Fruit fly (Drosophila melanogaster): Measurements from ENCODE around the gene Ns1.

Gene Ns1

DNA sequence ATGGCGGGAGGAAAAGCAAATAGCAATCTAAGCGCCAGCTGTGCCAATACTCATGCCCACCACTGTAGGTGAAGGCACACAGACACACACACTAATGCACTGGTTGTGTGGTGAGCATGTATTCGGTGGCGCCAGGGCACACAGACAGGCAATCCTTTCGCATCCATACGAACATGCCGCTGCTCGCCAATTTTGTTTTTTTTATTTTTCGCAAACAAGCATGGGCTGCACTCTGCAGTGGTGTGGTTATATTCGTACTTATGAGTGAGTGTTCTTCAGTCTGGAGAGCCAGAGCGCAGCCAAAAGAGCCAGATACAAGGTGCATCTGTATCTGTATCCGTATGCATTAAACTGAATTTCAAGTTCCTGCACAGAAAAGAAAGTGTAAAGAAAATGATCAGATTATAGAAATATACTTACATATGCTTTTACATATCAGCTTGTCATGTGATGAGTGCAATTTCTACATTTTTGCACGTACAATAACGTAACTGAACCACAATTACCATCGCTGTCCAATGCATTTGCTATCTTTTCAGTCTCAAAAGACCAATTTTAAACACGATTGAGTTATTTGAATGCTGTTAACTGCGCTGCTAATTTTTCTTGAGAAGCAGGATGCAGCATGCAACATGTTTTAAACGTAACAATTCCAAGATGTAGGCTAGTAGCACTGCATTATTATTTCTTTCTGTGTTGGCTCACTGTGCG is 13.2 kb downstream of the Ns1 start:
- no peak for TF ChIP-seq CTCF (optimal IDR thresholded peaks at IDR 0.05)
- no peak for TF ChIP-seq CG8478 (optimal IDR thresholded peaks at IDR 0.05)

DNA sequence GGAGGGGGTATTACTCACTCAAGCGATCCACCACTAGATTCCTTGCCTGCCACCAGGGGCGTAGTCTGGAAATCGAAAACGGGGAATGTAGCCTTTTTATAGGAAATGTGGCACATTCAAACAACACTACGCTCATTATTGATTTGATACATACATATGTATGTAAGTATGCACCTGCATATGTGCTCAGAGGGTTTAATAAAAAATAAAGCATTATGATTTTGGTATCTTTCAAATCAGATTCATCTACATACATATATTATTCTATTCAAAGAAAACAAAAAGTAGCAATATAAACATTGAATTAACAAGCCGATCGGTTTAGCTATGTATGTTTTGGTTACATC is 15.6 kb downstream of the Ns1 start:
- TF ChIP-seq CG8478 (optimal IDR thresholded peaks at IDR 0.05) (no peak), CTCF (optimal IDR thresholded peaks at IDR 0.05) (no peak)

DNA sequence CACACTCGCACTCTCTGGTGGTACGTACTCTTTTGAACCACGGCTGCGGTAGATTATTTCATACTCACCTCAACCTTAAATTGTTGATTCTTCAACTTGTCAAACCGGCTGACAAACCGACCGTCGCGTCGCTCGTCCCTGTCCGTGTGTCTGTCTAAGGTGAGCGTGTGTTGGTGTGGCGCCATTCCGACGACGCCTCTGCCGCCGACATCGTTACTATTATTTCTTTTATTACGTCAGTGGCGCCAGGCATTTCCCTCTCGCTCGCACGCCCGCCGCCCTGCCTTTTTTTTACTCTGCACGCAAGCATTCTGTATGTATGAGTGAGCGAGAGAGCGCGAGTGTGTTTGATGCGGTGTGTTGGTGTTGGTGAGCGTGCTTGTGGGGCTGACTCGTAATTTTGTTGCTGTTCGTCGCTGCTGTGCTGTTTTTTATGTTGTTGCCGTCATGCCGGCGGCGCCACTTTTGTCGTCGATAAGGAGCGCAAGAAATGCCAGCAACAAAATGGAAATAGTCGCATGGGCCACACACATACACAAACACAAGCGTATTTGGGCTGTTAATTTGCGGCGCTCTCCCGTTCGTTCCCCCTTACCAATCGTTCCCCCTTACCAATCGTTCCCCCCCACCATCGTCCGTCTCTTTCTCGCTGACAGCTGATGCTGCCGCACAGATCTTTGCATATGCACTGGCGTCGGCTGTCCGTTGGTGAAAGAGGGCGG is 16.1 kb downstream of the Ns1 start:
- no peak for TF ChIP-seq CG8478 (optimal IDR thresholded peaks at IDR 0.05)
- TF ChIP-seq CTCF (optimal IDR thresholded peaks at IDR 0.05) = peak; percentile 20 to 32

DNA sequence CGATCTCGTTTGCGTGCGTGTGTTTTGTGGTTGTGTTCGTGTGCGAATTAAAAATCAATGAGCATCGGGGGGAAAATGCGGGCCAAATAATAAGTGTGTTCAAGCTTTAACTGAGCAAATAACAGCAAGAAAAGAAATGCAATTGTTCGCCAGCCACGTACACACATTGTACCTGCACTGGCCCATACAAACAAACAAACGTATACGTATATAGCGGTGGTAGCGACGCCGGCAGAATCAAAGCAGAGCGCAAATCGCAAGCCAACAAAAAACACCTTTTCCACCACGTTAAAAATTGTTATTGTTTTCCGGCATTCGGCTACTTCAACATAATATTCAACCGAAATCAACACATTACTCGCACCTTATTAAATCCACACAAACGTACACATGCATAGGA is 17.9 kb downstream of the Ns1 start:
- TF ChIP-seq CG8478 (optimal IDR thresholded peaks at IDR 0.05) (no peak), CTCF (optimal IDR thresholded peaks at IDR 0.05) (no peak)

DNA sequence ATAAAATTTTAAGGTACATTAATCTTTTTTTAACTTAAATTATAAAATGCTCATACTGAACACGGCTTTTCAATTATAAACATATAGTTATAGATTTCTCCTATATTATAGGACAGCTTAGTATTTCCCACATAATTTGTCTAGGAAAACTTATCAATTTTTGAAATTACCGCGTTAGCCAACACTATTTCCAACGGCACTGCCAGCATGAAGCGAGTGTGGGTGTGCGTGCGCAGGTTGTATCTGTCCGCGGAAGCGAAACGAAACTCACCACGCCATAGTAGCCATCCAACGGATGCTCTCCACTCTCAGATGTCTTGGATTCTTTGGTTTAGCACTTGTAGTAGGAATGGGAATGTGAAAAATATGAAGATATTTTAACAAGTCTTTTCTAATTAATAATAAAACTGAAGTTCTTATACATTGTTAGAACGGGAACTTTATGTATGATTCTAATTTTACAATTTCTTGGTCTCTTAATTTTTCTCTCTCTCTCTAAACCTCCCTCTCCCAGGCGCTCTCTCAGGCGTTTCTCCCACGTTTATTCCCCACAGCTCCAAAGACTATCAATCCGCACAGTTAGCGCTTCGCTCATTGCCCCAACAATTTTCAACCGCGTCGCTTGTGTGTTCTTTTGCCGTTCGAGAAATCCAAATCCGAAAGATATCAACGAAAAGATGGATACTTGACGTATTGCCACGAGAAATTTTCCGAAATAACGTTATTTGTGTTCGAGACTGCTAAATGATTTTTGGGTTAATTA is 18.9 kb downstream of the Ns1 start, which contains the start of gene Dad:
Gene Dad, plus strand, starts transcription at position 593 of the 763 bp plus-strand sequence.
- TF ChIP-seq CG8478 (optimal IDR thresholded peaks at IDR 0.05) (no peak), CTCF (optimal IDR thresholded peaks at IDR 0.05) (no peak)

DNA sequence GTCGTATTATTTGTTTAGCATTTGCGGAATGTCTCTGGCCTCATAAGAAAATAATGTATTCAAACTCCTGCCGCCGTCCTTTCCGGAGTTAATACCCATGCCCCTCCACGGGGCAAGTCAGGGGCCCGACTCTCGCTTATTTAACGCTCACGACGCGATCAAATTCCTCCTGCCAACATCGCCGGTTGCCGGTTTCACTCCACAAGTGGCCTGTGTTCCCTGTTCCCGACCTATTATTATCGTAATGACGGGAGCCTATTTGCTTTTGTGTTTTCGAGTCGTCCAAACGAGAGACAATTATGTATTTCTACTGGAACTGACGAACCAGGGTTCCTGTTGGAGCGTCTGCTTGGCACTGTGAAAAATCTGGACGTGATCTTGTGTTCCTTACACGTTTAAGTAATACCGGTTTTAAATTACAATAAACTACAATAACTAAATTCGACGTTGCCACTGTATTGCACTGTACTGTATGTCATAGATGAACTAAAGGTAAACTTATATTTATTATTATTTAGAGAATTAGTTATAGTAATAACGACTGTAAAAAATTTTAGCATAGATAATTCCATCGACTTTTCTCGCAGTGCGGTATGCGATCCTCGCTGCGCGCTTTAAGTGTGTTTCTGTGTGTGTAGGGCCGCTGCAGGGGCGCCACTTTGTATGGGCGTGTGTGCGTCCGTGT is 19.9 kb downstream of the Ns1 start:
- TF ChIP-seq CTCF (optimal IDR thresholded peaks at IDR 0.05) (no peak), CG8478 (optimal IDR thresholded peaks at IDR 0.05) (no peak)

DNA sequence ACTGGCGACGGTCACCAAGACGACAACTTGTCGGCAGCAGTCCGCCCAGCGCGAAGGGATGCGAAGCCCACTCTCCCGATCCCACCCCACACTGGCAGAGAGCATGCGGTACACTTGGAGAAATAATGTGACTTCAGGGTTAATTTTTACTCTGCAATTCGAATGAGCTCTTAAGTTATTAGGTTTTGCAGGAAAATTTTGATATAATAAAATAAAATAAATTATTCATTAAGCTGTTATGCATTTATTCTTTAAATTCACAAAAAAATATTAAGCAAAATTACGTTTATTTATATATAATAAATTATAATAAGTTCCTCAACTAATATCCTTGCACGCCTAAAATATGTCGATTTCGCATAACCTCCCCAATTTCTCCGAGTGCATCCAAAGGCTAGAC is 23.6 kb downstream of the Ns1 start:
- TF ChIP-seq CTCF (optimal IDR thresholded peaks at IDR 0.05) (no peak), CG8478 (optimal IDR thresholded peaks at IDR 0.05) (no peak)

DNA sequence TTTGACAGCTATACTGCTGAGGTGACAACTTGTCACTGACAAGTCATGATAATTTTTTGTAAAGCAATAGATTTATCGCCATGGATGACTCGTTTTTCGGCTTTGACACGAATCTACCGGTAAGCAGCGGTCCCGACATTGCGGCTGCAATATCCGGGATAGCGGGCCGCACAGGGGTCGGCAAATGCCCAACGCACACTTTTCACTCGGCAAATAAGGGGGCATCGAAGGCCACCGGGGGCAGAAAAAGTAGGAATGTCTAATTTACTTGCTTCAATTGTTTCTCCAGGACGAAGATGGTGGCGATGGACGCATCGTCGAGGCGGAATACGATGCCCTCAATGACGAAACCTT is 28.9 kb downstream of the Ns1 start:
- TF ChIP-seq CG8478 (optimal IDR thresholded peaks at IDR 0.05) (no peak), CTCF (optimal IDR thresholded peaks at IDR 0.05) (no peak)

DNA sequence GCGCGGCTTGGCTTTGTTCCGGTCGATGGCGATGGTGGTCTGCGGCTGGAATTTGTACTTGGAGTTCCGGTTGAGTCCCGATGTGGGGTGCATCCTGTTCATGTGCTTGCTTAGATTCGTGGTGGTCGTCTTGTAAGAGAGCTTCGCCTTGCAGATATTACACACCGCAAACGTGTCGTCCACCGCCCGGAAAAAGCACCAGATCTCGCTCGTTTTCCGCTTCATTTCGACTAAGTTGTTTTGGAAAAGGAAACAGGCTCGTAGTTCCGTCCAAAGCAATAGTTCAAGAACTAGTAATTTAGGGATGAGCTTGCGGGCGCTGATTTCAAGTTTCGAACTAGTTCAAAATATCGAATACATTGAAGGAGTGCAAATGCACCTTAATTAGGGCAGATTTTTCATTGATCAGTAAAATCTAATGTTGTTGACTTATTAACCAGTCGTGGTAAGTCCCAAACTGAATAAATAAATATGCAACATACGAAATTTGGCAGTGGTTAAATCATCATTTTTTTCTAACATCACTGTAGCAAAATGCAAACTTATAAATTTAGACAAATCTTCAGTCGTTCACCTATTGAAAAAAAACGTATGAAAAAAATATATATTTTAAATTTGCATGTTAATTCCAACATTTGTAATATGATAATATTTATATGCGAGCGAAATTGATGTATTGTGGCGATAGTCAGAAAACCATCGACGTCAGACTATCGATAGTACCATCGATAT is 29.5 kb downstream of the Ns1 start, which contains the start of the genes bdwf and Patr-1:
Gene bdwf, minus strand, starts transcription at position 299 of the 732 bp plus-strand sequence.
Gene Patr-1, plus strand, starts transcription at position 727 of the 732 bp plus-strand sequence.
- no peak for TF ChIP-seq CTCF (optimal IDR thresholded peaks at IDR 0.05)

DNA sequence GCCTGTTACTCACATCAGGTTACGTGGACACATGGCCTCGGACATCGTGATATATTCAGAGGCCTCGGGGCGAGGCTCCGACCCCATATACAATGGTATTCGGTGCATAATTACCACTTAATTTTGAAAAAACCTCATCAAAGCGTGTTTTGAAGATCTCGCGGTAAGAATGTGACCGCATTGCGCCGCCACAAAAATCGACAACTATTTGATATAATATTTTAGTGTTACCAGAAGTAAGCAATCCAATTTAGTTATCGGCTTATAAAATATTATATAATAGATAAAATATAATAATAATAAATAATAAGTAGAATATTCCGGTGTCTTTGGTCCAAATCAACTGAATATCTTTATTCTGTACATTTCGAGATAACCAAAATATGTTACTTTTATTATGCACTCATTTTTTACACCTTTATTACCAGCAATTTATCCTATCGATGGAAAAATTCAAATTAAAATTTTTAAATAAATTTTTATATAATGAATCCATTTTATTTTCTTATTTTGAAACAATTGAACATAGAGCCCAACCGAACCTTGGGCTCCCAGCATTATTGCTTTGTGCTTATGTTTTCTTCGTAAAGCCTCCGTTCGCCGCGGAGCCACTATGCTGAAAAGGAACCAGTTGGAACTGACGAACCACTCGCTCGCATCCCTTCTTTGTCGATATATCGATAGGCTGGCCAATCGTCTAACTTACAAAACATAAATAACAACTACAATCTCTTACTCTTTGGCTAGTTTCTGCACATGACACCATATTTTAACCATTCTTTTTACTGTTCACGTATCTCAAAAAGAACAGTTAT is 32.3 kb downstream of the Ns1 start, which contains the start of the genes CG18213 and Trm7-32:
Gene CG18213, minus strand, starts transcription at position 211 of the 815 bp plus-strand sequence.
Gene Trm7-32, plus strand, starts transcription at position 690 of the 815 bp plus-strand sequence.
- TF ChIP-seq CG8478 (optimal IDR thresholded peaks at IDR 0.05) (no peak), CTCF (optimal IDR thresholded peaks at IDR 0.05) (peak in 1 of 2 experiments; percentile 17)

DNA sequence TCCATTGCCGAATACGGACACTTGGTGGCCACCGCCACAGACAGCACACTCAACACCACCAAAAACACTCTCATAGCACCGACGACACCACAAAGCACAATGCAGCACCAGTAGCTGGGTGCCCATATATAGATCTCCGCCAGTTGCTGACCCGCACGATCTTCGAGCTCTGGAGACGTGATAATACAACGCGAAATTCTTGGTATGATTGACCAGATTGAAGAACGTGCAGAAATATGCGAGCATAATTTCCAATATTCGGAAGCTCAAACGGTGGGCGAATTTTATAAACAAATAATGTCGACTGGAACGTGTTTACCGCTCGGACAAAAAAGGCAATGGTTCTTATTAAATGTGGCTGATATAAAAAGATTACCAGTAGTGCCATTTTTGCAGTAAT is 36.5 kb downstream of the Ns1 start, which contains the start of gene CG4009:
Gene CG4009, minus strand, starts transcription at position 101 of the 400 bp plus-strand sequence.
- no peak for TF ChIP-seq CG8478 (optimal IDR thresholded peaks at IDR 0.05)

DNA sequence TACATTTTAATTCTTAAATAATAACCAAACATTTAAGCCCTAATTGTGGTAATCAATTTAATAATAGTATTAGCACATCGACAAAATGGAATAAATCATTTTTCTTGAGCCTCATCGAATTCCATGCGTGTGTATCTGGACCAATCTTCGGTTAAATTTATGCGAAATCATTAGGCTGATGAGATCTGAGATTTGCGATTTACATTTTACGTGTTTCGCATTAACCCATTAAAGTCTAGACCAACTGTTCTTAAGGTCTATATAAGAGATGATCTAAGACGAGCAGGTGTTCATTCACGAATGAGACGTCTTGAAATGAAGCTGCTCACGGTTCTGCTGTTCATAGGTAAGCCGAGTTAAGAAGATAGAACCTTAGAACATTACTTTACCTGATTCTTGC is 41.0 kb downstream of the Ns1 start, which contains the start of gene CG31268:
Gene CG31268, plus strand, starts transcription at position 301 of the 400 bp plus-strand sequence.
- TF ChIP-seq CG8478 (optimal IDR thresholded peaks at IDR 0.05) = no peak
- TF ChIP-seq CTCF (optimal IDR thresholded peaks at IDR 0.05) = no peak

DNA sequence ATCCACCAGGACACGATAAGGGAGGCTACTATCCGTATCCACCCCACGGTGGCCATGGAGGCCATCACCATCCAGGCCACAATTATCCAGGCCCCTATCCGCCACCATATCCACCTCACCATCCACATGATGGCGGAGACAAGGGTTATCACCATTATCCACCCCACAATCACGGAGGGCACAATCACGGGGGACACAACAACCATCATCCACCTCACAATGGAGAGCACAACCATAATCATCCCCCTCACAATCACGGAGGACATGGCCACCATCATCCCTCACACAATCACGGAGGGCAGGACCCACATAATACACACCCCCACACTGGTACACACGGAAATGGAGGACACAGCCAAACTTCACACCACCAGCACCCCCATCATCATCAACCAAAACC is 42.7 kb downstream of the Ns1 start:
- TF ChIP-seq CG8478 (optimal IDR thresholded peaks at IDR 0.05) = no peak
- TF ChIP-seq CTCF (optimal IDR thresholded peaks at IDR 0.05) = no peak

All from S2 (cell line).